Worm (Caenorhabditis elegans) whole organism, early embryonic: ENCODE measurements around the gene str-238.

Experiments
- aly-1 ChIP-seq: sonication (generic microtip); optimal IDR thresholded peaks from 2 replicates; lab custom pipeline; 2016; ENCODE audit warnings: missing genetic modification characterization, missing compliant biosample characterization
- ama-1 ChIP-seq: fragments of 150-350 bp; optimal IDR thresholded peaks from 2 replicates; lab custom pipeline; 2014
- ceh-13 ChIP-seq: fragments of 200-800 bp; sonication (Bioruptor generic); optimal IDR thresholded peaks from 2 replicates; lab custom pipeline; 2018; ENCODE audit warnings: mild to moderate bottlenecking, missing genetic modification characterization, missing compliant biosample characterization
- ceh-36 ChIP-seq: sonication (generic microtip); optimal IDR thresholded peaks from 2 replicates; lab custom pipeline; 2016; ENCODE audit warnings: missing genetic modification characterization, inconsistent platforms, missing compliant biosample characterization
- flt-1 ChIP-seq: fragments of 200-800 bp; sonication (Bioruptor generic); IDR thresholded peaks from 2 replicates; pipeline ENCODE4 v1.3.6; 2022; ENCODE audit warnings: missing genetic modification characterization, missing compliant biosample characterization
- pes-1 ChIP-seq: fragments of 200-800 bp; sonication (Bioruptor generic); IDR thresholded peaks from 2 replicates; pipeline ENCODE4 v1.3.6; 2022; ENCODE audit warnings: missing genetic modification reagents, missing genetic modification characterization, missing compliant biosample characterization
- sea-1 ChIP-seq: fragments of 200-800 bp; sonication (Bioruptor generic); conservative IDR thresholded peaks from 2 replicates; pipeline ENCODE4 v1.3.6; 2022; ENCODE audit warnings: missing genetic modification characterization, missing compliant biosample characterization
- tra-4 ChIP-seq: sonication (generic microtip); optimal IDR thresholded peaks from 2 replicates; lab custom pipeline; 2017; ENCODE audit warnings: missing genetic modification characterization, missing compliant biosample characterization

DNA sequence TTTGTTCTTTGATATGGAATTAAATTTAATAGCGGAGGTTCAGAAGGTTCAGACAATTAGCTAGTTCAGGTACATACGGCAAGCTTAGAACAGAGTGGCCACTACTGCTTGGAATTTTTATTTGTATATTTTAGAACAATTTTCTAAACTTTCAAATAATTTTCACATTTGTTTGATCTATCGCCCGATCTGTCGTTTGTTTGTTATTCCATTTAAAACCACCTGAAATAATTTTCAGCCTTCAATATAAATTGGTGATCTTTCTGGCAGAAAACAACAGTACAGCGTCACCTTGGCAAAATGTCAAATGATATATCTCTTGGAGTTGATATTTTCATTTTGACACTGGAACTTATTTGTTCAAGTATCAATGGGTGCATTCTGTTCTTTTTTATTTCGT, 49.9 kb downstream of the str-238 start, which contains the start of gene R13D11.3:
- TF ChIP-seq sea-1 (GFP tag; lab: Robert Waterston, UW), result no peak
- TF ChIP-seq aly-1, result no peak
- TF ChIP-seq ama-1 (lab: Kevin White, UChicago), result no peak
- TF ChIP-seq tra-4 (tag; lab: Kevin White, UChicago), result no peak
- no peak for TF ChIP-seq flt-1
- no peak for TF ChIP-seq ceh-13 (GFP tag; lab: Kevin White, UChicago)
- TF ChIP-seq ceh-36, result no peak
- no peak for TF ChIP-seq pes-1 (GFP tag; lab: Robert Waterston, UW)
